Worm (Caenorhabditis elegans): ENCODE results near the gene F59A6.13.

F59A6.13 gene

ce11 chrII:4981682-4982404 is 40.8 kb upstream of the F59A6.13 start (continued):
- TF ChIP-seq pag-3 (tag; optimal IDR thresholded peaks at IDR 0.05; ENCODE audit: borderline replicate concordance, insufficient read depth) (no peak), nhr-76 (tag; optimal IDR thresholded peaks at IDR 0.05) (no peak), snpc-4 (tag; optimal IDR thresholded peaks at IDR 0.05) (no peak), efl-1 (optimal IDR thresholded peaks at IDR 0.05) (no peak), efl-1 (GFP tag; optimal IDR thresholded peaks at IDR 0.05 in 1 of 2) (peak in 1 of 2 experiments; percentile 64), lin-14 (GFP tag; optimal IDR thresholded peaks at IDR 0.05) (peak; percentile 14), ztf-11 (tag; optimal IDR thresholded peaks at IDR 0.05) (peak in 1 of 2 experiments; percentile 87), nhr-47 (tag; optimal IDR thresholded peaks at IDR 0.05) (no peak), lir-3 (tag; optimal IDR thresholded peaks at IDR 0.05; ENCODE audit: poor library complexity) (no peak), lin-15B (tag; optimal IDR thresholded peaks at IDR 0.05) (no peak), zag-1 (tag; optimal IDR thresholded peaks at IDR 0.05) (no peak), ztf-4 (tag; optimal IDR thresholded peaks at IDR 0.05) (no peak), nhr-19 (GFP tag; conservative IDR thresholded peaks at IDR 0.05) (no peak), mdl-1 (tag; optimal IDR thresholded peaks at IDR 0.05) (no peak), zip-4 (GFP tag; optimal IDR thresholded peaks at IDR 0.05) (no peak), rnt-1 (tag; optimal IDR thresholded peaks at IDR 0.05) (no peak), ama-1 (optimal IDR thresholded peaks at IDR 0.05) (no peak), ceh-63 (GFP tag; optimal IDR thresholded peaks at IDR 0.05) (no peak)

DNA sequence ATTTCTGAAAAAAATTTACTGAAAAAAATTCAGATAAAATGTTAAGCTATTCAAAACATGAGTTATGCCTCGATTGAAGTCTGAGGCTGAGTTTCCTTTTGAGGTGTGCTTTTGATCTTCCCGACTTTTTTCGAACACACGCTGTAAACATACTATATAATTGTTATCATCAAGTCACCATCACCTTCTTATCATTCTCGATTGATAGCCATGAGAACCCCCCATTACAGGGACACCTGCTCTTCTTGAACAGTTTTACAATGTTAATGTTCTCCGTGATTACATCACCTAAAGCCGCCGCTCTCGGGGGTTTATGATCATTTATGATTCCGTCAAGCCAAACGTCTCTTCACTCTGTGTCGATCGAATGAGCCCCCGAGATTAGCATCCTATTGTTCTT is 38.5 kb upstream of the F59A6.13 start:
- no peak for TF ChIP-seq efl-1 (optimal IDR thresholded peaks at IDR 0.05)
- peak in 1 of 2 experiments; percentile 29 for TF ChIP-seq efl-1 (GFP tag; optimal IDR thresholded peaks at IDR 0.05 in 1 of 2)
- no peak for TF ChIP-seq dpl-1 (GFP tag; optimal IDR thresholded peaks at IDR 0.05)
- no peak for TF ChIP-seq nhr-28 (tag; optimal IDR thresholded peaks at IDR 0.05)

- no peak for TF ChIP-seq aly-2 (tag; optimal IDR thresholded peaks at IDR 0.05)
- TF ChIP-seq nhr-20 (tag; optimal IDR thresholded peaks at IDR 0.05): peak; percentile 34
- TF ChIP-seq elt-3 (tag; optimal IDR thresholded peaks at IDR 0.05): peak in 1 of 6 experiments; percentile 25
- TF ChIP-seq lin-14 (GFP tag; optimal IDR thresholded peaks at IDR 0.05): peak; percentile 22
- TF ChIP-seq nhr-71 (tag; optimal IDR thresholded peaks at IDR 0.05): peak; percentile 20
- peak; percentile 68 for TF ChIP-seq nhr-85 (tag)
- peak; percentile 3 for TF ChIP-seq snu-23 (GFP tag; optimal IDR thresholded peaks at IDR 0.05)
- TF ChIP-seq lin-35 (GFP tag; optimal IDR thresholded peaks at IDR 0.05): peak in 1 of 2 experiments; percentile 55
- TF ChIP-seq sox-4 (tag; optimal IDR thresholded peaks at IDR 0.05): no peak
- TF ChIP-seq blmp-1 (tag; optimal IDR thresholded peaks at IDR 0.05): peak; percentile 33
Observed at ce11 chrII:4985961-4986503, 36.6 kb upstream of the F59A6.13 start.

ce11 chrII:4986664-4987063 is 35.9 kb upstream of the F59A6.13 start:
- TF ChIP-seq unc-30 (tag; optimal IDR thresholded peaks at IDR 0.05) (no peak), tlp-1 (tag; optimal IDR thresholded peaks at IDR 0.05) (no peak), lir-3 (tag; optimal IDR thresholded peaks at IDR 0.05; ENCODE audit: poor library complexity) (no peak), ztf-4 (tag; optimal IDR thresholded peaks at IDR 0.05) (no peak), lin-14 (GFP tag; optimal IDR thresholded peaks at IDR 0.05) (no peak)

DNA sequence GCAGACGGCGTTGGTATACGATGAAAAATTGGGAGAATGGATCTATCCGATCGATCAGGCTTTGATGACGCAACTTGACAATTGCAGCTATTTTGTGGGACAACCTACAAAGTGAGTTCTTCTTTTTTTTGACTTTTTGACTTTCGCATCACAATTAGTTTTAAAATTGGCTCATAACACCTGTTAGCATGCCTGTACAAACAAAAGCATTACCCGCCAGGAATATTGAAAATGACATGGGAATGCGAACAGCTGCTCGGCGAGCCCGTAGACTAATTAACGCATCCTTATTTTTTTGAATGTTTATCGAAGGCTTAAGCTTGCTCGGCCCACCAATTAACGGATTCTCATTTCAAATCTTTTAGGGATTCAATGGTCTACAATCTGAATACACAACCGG is 35.3 kb upstream of the F59A6.13 start:
- TF ChIP-seq C04F5.9 (tag; optimal IDR thresholded peaks at IDR 0.05) (no peak), vab-15 (tag; optimal IDR thresholded peaks at IDR 0.05) (no peak), unc-86 (tag; optimal IDR thresholded peaks at IDR 0.05) (no peak), nhr-28 (tag; optimal IDR thresholded peaks at IDR 0.05) (no peak), Y116A8C.19 (tag; optimal IDR thresholded peaks at IDR 0.05; ENCODE audit: borderline replicate concordance) (no peak), sox-4 (tag; optimal IDR thresholded peaks at IDR 0.05) (no peak), ceh-82 (tag; optimal IDR thresholded peaks at IDR 0.05) (no peak), swsn-7 (tag; optimal IDR thresholded peaks at IDR 0.05) (no peak), lin-14 (GFP tag; optimal IDR thresholded peaks at IDR 0.05) (no peak), efl-1 (optimal IDR thresholded peaks at IDR 0.05) (no peak), efl-1 (GFP tag; optimal IDR thresholded peaks at IDR 0.05 in 1 of 2) (no peak), unc-130 (tag; optimal IDR thresholded peaks at IDR 0.05) (no peak), ztf-11 (tag; optimal IDR thresholded peaks at IDR 0.05) (no peak), nhr-77 (tag; optimal IDR thresholded peaks at IDR 0.05) (no peak), C16A3.4 (tag; optimal IDR thresholded peaks at IDR 0.05) (no peak), mab-9 (GFP tag; IDR thresholded peaks at IDR 0.05) (no peak), nhr-84 (tag; optimal IDR thresholded peaks at IDR 0.05) (no peak), snu-23 (GFP tag; optimal IDR thresholded peaks at IDR 0.05) (no peak), nhr-11 (tag; optimal IDR thresholded peaks at IDR 0.05) (no peak), rnt-1 (tag; optimal IDR thresholded peaks at IDR 0.05) (no peak)
